Worm (Caenorhabditis elegans) whole organism, dauer: ENCODE measurements around the gene K01D12.20.
"Not testable (repeated sequence)": the region's sequence is repeated elsewhere in the genome, so short reads cannot be mapped to it uniquely, and the experiment has no call there.

ENCODE experiments used
- unc-62 ChIP-seq: sonication (generic microtip); optimal IDR thresholded peaks from 2 replicates; lab custom pipeline; 2017; ENCODE audit warnings: missing biosample characterization, missing genetic modification reagents, missing genetic modification characterization

The K01D12.20 gene

DNA sequence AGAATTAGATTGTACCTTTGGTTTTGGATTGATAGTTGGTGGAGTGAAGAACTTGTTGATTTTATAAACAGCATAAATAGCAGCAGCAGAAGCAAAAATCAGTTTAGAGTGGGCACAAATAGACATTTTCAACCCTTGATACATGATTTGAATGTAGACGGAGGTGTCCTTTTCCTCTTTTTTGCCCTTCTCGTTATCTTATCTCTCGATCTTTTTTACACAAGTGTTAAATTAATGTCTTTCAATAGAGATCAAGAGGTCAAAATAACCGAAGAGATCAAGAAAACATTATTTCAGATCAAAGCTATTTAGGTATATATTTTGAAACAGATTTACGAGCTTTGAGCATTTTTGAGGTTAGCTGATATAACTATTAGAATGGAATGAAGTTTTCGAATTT is 11.3 kb upstream of the K01D12.20 start, which contains the start of gene cdr-7:
Gene cdr-7, minus strand, starts transcription at position 205 of the 400 bp plus-strand sequence.
- no peak for TF ChIP-seq unc-62

DNA sequence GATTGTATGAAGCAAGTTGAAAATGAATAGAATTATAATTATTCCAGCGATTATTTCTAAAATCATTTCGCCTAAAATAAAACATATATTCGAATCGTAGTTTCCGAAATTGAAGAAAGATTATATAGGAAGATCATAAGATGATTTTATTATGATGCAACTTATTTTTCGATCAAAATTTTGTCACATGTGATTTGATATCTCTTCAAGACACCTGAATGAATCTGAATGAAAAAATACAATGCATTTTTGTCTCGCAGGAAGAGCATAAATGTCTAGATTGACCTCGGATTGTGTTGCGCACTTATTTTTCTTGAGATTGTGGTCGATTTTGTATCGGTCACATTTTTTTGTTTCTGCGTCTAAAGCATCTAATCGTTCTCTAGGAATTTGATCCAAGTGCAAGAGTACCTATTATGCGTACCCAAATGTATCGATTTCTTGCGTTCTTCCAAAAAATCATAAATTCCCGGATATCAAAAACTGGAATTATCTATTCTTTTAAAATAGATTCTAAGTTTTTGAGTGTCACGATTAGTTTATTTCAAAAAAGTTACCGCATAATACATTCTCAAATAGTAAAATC is 9.9 kb upstream of the K01D12.20 start, which contains the start of gene hrg-2:
Gene hrg-2, minus strand, starts transcription at position 98 of the 586 bp plus-strand sequence.
- TF ChIP-seq unc-62, result no peak

DNA sequence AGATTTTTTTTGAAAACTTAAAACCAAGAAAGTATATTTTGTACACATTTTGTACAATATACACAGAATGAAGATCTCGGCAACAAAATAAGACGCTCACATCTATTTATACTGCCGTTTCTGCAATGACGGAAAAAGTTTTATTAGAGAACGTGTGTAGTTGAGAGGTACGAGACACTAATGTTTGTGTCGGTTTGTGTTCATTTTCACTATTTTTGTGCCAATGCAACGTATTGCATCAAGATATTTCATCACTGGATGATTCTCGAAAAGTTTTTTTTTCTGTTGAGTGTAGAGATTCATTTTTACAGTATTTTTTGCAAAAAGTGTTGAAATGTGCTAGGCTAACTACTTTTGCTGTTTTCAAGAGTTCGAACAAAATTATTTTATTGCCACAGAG is 8.4 kb upstream of the K01D12.20 start:
- TF ChIP-seq unc-62, result no peak

DNA sequence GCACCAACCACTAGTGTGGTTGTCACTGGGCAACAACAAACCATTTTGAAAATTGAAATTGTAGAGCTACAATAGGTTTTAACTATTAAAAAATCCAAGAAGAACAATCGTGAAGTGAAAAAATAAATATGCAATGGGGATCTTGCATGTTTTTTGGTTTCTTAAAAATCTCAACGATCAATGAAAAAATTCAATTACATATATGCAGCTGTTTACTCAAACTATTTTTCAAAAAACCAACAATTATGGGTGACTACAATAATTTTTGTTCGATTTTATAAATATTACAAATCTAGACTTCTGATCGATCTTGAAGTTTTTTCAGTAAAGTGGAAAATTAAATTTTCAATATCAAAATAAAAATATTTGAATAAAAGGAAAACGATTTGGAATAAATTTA is 7.9 kb upstream of the K01D12.20 start, which contains the start of gene cdr-4:
Gene cdr-4, minus strand, starts transcription at position 101 of the 400 bp plus-strand sequence.
- no peak for TF ChIP-seq unc-62

DNA sequence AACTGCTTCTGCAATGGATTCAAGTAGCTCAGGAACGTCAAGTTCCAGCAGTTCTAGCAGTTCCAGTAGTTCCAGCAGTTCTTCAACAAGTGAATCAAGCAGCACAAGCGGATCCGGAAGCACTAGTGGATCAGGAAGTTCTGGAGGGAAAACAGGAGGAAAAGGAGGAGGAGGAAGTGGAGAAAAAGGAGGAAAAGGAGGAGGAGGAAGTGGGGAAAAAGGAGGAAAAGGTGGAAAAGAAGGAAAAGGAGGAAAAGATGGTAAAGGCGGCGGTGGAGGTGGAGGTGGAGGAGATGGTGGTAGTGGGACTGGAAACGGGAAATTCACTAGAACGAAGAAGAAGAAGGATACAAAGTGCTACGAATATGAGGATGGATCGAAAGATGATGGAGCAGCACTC is 5.9 kb upstream of the K01D12.20 start:
- TF ChIP-seq unc-62, result no peak

DNA sequence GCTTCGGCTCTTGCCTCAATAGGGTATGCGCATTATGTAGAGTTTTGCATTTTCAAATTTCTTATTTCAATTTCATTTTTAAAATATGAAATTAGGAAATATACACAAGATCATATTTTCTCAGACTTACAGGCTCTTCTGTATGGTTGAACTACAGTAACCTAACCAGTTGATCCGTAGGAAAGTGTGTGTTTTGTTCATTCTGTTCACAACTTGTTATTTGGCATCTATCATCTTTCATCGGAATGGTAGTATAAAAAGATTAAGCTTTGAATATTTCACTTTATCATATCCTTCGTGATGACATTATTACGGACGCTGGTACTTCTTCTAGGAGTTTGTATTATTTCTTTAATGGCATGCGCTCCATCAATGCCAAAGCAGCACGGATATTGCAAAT is 5.3 kb upstream of the K01D12.20 start, which contains the start of gene K01D12.10:
Gene K01D12.10, plus strand, starts transcription at position 301 of the 400 bp plus-strand sequence.
- TF ChIP-seq unc-62, result no peak

DNA sequence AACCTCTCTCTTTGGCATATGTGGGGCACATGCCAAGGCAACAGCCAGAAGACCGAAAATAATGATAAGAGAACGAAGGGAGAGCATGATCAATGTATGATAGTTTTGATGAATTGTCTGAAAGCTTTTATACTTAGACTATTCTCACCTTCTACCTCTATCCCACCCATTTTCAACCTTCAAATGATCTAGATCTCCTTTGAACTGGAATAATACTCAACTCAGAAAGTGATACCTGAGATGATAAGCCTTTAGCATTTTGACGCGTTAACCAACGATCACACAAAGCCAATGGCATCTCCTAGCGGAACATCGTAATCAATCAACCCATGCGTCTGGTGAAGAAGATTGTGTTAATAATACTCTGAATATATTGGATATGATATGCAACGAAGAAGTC is 3.9 kb upstream of the K01D12.20 start, which contains the start of gene K01D12.9:
Gene K01D12.9, minus strand, starts transcription at position 101 of the 400 bp plus-strand sequence.
- no peak for TF ChIP-seq unc-62

DNA sequence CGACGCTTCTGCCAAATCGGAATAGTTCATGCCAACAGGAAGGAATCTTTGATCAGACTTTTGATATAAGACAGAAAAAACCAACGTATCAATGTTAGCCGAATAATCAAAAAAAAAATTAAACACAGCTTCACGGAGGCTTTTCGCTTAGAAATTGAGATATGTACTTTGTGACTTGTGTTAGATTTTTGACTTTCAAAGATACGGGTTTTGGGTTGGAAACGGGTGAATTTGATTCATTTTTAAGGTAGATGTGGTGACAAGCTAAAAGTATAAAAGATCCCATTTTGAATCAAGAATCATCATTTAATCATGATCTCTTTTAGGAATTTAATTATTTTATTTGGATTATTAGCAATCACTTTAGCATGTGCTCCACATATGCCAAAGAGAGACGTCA is 1.7 kb upstream of the K01D12.20 start, which contains the start of gene K01D12.8:
Gene K01D12.8, plus strand, starts transcription at position 301 of the 400 bp plus-strand sequence.
- no peak for TF ChIP-seq unc-62

DNA sequence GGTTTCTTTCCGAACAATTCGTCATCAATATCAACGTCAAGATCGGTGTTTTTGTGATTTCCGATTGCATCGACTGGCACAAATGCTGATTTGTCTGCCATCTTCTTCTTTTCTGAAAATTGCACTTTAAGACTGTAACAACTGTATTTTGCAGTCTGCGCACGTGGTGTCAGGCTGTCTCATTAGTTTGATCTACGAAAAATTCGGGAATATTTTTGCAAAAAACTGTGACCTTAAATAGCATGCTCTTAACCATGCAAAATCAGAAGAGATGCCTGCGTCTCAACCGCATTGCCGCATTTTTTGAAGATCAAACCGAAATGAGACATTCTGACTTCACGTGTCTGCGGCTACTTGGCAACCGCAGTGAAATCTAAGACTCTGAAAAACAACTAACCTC is 769 bp upstream of the K01D12.20 start, which contains the start of gene K01D12.7:
Gene K01D12.7, minus strand, starts transcription at position 101 of the 400 bp plus-strand sequence.
- no peak for TF ChIP-seq unc-62

DNA sequence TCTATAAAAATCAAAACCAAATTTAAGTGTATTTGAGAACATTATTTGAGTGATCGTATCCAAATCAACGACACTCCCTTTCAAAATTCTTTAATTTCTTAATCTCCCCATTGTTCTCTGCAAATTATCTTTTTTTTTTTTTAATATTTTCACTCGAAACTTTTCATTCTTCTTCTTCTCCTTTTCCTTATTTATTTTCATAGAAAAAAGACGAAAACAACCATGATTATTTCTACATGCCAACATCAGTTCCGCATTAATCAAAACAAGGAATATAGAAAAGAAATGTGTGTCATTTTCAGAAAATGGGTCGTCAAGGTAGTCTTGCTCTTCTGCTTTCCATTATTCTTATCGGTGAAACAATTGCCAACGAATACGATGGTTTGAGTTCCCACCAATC is 3.1 kb downstream of the K01D12.20 start, which contains the start of gene K01D12.5:
Gene K01D12.5, plus strand, starts transcription at position 301 of the 400 bp plus-strand sequence.
- TF ChIP-seq unc-62, result no peak

DNA sequence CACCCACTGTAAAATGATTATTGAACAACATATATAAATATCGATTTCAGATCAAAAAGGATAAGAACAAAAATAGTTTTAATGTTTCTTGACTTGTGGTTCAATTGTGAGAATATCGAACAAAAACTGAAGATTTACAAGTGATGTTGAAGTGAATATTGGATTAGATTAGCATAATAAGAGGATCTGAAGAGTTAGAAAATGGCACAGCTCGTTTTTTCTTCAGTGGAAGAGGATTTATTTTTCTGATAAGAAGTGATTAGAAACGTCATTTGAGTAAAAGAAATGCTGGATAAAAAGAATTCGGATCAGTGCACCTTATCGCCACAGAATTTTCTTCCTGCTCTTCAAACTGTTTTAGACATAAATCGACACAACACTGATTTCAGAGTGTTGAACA is 4.9 kb downstream of the K01D12.20 start, which contains the start of gene twk-14:
Gene twk-14, minus strand, starts transcription at position 8 of the 400 bp plus-strand sequence.
- TF ChIP-seq unc-62, result no peak

DNA sequence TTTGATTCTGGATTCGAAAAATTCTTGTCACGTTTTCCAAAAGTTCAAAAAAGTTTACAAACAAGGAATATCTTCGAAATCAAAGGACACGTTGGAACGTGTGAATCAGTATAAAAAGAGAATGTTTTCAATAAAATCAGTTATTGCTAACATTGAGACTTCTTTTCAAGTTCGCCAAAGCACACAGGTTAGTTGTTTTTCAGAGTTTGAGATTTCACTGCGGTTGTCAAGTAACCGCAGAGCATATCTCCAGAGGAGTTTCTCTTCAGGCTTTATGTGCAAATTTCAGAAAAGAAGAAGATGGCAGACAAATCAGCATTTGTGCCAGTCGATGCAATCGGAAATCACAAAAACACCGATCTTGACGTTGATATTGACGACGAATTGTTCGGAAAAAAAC is 14.5 kb downstream of the K01D12.20 start, which contains the start of gene K01D12.15:
Gene K01D12.15, plus strand, starts transcription at position 301 of the 400 bp plus-strand sequence.
- no peak for TF ChIP-seq unc-62

DNA sequence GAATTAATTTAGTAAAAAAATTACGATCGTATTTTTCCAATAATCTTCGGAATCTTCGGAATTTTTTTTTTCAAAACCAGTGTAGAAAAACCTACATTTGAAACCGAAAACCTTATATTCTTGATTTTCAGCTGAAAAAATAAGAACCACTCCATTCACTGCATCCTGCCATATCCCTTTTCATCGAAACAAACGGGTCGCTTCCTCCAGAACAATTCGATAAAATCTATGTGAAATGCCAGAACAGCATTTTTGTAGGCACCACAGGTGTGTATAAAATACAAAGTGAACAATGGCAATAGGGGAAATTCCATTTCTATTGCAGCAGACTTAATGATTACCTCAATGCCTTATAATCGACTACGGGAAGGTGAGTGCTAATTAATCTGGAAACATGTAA is 23.4 kb downstream of the K01D12.20 start, which contains the start of gene K01D12.1:
Gene K01D12.1, plus strand, starts transcription at position 301 of the 400 bp plus-strand sequence.
- TF ChIP-seq unc-62, result no peak

DNA sequence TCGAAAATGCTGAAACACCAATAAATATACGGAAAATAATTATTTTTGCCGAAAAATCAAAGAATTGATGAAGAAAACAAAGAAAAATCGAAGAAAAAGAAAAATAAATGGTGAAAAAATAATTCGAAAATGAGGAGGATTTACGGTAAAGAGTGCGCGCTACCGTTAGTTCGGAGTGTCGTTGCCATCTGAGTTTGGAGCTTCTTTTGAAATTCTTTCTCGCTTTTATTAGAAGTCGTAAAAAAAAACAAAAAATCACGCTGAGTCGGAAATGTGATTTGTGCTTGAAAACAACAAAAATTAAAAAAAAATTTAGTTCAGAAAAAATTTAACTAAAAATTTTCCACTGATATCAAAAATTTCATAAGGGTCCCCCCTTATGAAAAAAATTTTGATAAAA is 26.4 kb downstream of the K01D12.20 start, which contains the start of gene F23H12.10:
Gene F23H12.10, minus strand, starts transcription at position 12 of the 400 bp plus-strand sequence.
- TF ChIP-seq unc-62, result not testable (repeated sequence)

DNA sequence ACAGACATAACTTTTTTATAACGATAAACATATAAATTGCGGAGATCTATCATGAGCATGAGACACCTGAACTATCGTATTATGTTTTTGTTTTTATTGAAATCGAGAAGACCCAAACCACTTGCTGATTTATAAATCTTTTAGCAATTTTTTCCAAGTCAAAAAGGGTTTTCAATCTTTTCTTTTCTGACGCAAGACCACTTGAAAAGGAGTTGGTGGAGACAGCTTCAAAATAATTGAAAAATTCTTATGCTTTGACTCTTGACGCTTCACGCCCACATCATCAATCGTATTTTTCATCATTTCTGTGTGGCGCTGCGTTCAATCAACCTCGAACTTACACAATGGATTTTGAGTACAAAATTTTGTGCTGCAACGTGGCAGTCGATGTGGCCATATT is 29.2 kb downstream of the K01D12.20 start, which contains the start of gene F23H12.7:
Gene F23H12.7, plus strand, starts transcription at position 301 of the 400 bp plus-strand sequence.
- TF ChIP-seq unc-62, result no peak

DNA sequence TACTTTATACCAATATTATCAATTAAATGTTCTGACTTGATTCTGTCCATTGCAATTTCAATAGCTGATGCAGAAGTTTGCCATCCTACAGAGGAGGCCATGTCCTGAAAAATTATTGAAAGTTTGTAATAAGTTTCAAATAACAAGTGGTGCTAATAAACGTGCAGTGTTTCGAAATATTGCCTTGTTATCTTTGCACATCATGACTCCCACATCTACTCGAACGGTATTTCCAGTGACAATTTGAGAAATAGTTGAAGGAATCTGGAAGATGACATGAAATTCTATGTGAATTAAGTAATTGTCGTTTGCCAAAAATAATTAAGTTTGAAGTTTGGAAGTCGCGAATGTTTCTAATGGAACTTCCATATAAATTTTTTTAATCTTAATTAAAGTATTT is 31.2 kb downstream of the K01D12.20 start, which contains the start of gene gcy-13:
Gene gcy-13, minus strand, starts transcription at position 101 of the 400 bp plus-strand sequence.
- no peak for TF ChIP-seq unc-62

DNA sequence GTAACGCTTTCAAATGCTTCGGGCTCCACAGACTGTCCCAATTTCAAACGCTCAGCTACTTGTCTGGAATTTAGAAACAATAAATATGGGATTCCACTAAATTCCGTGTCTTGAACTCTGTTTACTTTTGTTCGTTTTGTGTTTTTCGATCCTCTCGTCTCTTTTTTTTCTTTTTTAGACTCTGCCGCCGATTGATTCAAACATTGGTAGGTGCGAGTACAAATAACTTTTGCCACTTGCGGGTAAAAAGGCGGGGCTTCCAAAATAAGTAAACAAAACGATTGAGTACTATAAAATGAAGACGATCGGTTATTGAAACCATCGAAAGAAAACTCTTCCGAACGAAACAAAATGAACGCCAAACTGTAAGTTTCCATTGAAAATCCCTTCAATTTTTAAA is 35.5 kb downstream of the K01D12.20 start, which contains the start of gene fipr-2:
Gene fipr-2, plus strand, starts transcription at position 245 of the 400 bp plus-strand sequence.
- no peak for TF ChIP-seq unc-62
